Worm (Caenorhabditis elegans) whole organism, young adult: ENCODE data around the gene ZK563.7.

Experiments used
- B0019.2 ChIP-seq: fragments of 200-800 bp; sonication (Bioruptor generic); conservative IDR thresholded peaks from 2 replicates; pipeline ENCODE4 v1.3.6; 2022; ENCODE audit warnings: missing genetic modification reagents, missing genetic modification characterization, missing compliant biosample characterization
- F37B4.10 ChIP-seq: fragments of 200-800 bp; sonication (Bioruptor generic); IDR thresholded peaks from 2 replicates; pipeline ENCODE4 v1.3.6; 2022; ENCODE audit warnings: missing genetic modification characterization, missing compliant biosample characterization
- F52B5.7 ChIP-seq: sonication (generic microtip); optimal IDR thresholded peaks from 2 replicates; lab custom pipeline; 2016; ENCODE audit warnings: mild to moderate bottlenecking, missing genetic modification characterization, missing compliant biosample characterization
- Y95B8A.8 ChIP-seq: fragments of 200-800 bp; sonication (Bioruptor generic); IDR thresholded peaks from 2 replicates; pipeline ENCODE4 v1.3.6; 2022; ENCODE audit warnings: missing genetic modification reagents, missing genetic modification characterization, missing compliant biosample characterization
- aptf-3 ChIP-seq: fragments of 200-800 bp; sonication (Bioruptor generic); IDR thresholded peaks from 2 replicates; pipeline ENCODE4 v1.3.6; 2022; ENCODE audit warnings: missing genetic modification characterization, missing compliant biosample characterization
- attf-5 ChIP-seq: fragments of 200-800 bp; sonication (Bioruptor generic); optimal IDR thresholded peaks from 2 replicates; lab custom pipeline; 2018; ENCODE audit warnings: mild to moderate bottlenecking, missing genetic modification characterization, missing compliant biosample characterization
- dpl-1 ChIP-seq: fragments of 150-350 bp; optimal IDR thresholded peaks from 2 replicates; lab custom pipeline; 2014; ENCODE audit warnings: missing biosample characterization, missing genetic modification reagents, missing genetic modification characterization
- unc-130 ChIP-seq: sonication (generic microtip); optimal IDR thresholded peaks from 2 replicates; lab custom pipeline; 2016; ENCODE audit warnings: missing genetic modification reagents, missing genetic modification characterization, missing compliant biosample characterization

ce11 chrX:3343620-3344197 is 36.6 kb upstream of the ZK563.7 start:
- TF ChIP-seq attf-5 (no peak), dpl-1 (no peak), unc-130 (GFP tag; lab: Kevin White, UChicago) (no peak), Y95B8A.8 (GFP tag; lab: Robert Waterston, UW) (no peak), B0019.2 (GFP tag; lab: Robert Waterston, UW) (no peak), F37B4.10 (GFP tag; lab: Robert Waterston, UW) (no peak), F52B5.7 (tag; lab: Kevin White, UChicago) (no peak), aptf-3 (GFP tag; lab: Robert Waterston, UW) (no peak)
